Fruit fly (Drosophila melanogaster) whole organism, embryonic: ENCODE measurements around the gene CG42823.

Experiments used
- CG11093 ChIP-seq: fragments of 200-800 bp; sonication (Bioruptor generic); IDR thresholded peaks from 3 replicates; pipeline ENCODE4 v1.3.6; 2022; ENCODE audit warnings: missing biosample characterization, missing genetic modification characterization
- CG17385 ChIP-seq: fragments of 200-800 bp; sonication (Bioruptor generic); optimal IDR thresholded peaks from 3 replicates; lab custom pipeline; 2018; ENCODE audit warnings: missing biosample characterization, mild to moderate bottlenecking, missing genetic modification characterization
- CG2875 ChIP-seq: fragments of 200-800 bp; sonication (Bioruptor generic); optimal IDR thresholded peaks from 2 replicates; lab custom pipeline; 2017; ENCODE audit warnings: missing biosample characterization, mild to moderate bottlenecking, missing genetic modification characterization, missing genetic modification reagents
- H15 ChIP-seq: fragments of 200-800 bp; sonication (Bioruptor generic); IDR thresholded peaks from 3 replicates; pipeline ENCODE4 v1.3.6; 2022; ENCODE audit warnings: missing biosample characterization, missing genetic modification characterization
- NC2β ChIP-seq: fragments of 200-800 bp; sonication (Bioruptor generic); optimal IDR thresholded peaks from 2 replicates; lab custom pipeline; 2016; ENCODE audit warnings: missing biosample characterization, missing genetic modification characterization
- Taf1 ChIP-seq: fragments of 200-800 bp; sonication (Bioruptor generic); IDR thresholded peaks from 2 replicates; pipeline ENCODE4 v1.3.6; 2022; ENCODE audit warnings: missing biosample characterization, missing genetic modification characterization
- Xbp1 ChIP-seq: fragments of 200-800 bp; sonication (Bioruptor generic); optimal IDR thresholded peaks from 3 replicates; lab custom pipeline; 2016; ENCODE audit warnings: missing biosample characterization, mild to moderate bottlenecking, missing genetic modification characterization
- al ChIP-seq: fragments of 200-800 bp; sonication (Bioruptor generic); IDR thresholded peaks from 2 replicates; pipeline ENCODE4 v1.3.6; 2022; ENCODE audit warnings: missing biosample characterization, missing genetic modification characterization
- ato ChIP-seq: fragments of 200-800 bp; sonication (Bioruptor generic); IDR thresholded peaks from 2 replicates; pipeline ENCODE4 v1.3.6; 2022; ENCODE audit warnings: missing biosample characterization, missing genetic modification characterization; ENCODE audit not compliant: partially characterized antibody
- br ChIP-seq: fragments of >200 bp; optimal IDR thresholded peaks from 2 replicates; lab custom pipeline; 2017
- ftz-f1 ChIP-seq: fragments of 200-800 bp; sonication (Bioruptor generic); optimal IDR thresholded peaks from 2 replicates; lab custom pipeline; 2016; ENCODE audit warnings: missing biosample characterization, missing genetic modification characterization
- gcm ChIP-seq: fragments of 200-800 bp; sonication (Bioruptor generic); optimal IDR thresholded peaks from 2 replicates; lab custom pipeline; 2019; ENCODE audit warnings: missing biosample characterization, mild to moderate bottlenecking, missing genetic modification characterization, moderate library complexity

- TF ChIP-seq Xbp1 (no peak), Taf1 (GFP tag; lab: Robert Waterston, UW) (no peak), br (lab: Kevin White, UChicago) (no peak), ftz-f1 (no peak), CG17385 (no peak), gcm (no peak), ato (GFP tag; lab: Robert Waterston, UW) (no peak), al (GFP tag; lab: Robert Waterston, UW) (no peak), CG11093 (GFP tag; lab: Robert Waterston, UW) (no peak), H15 (GFP tag; lab: Robert Waterston, UW) (no peak), CG2875 (GFP tag; lab: Kevin White, UChicago) (no peak), NC2β (GFP tag; lab: Kevin White, UChicago) (no peak)
These were observed 1.7 kb downstream of the CG42823 start, which contains the start of gene CG34279 for dm6 chr3R:17403188-17403587.
